Worm (Caenorhabditis elegans) whole organism, L4 larva: ENCODE data around the gene clec-241.

Source experiments
- aha-1 ChIP-seq: fragments of 150-350 bp; peaks from one replicate; lab custom pipeline; 2014; ENCODE audit warnings: missing biosample characterization, missing genetic modification characterization
- ama-1 ChIP-seq: fragments of 150-350 bp; optimal IDR thresholded peaks from 2 replicates; lab custom pipeline; 2014; ENCODE audit warnings: inconsistent platforms, mixed read lengths
- mdl-1 ChIP-seq, 2 experiments: fragments of 150-350 bp in 1 of 2; sonication (generic microtip) in 1 of 2; optimal IDR thresholded peaks; 2 replicates each; lab custom pipeline; 2014 to 2017; ENCODE audit warnings: missing biosample characterization in 2 of 2, missing genetic modification characterization in 2 of 2
- set-16 ChIP-seq: fragments of 200-800 bp; sonication (Bioruptor generic); IDR thresholded peaks from 2 replicates; pipeline ENCODE4 v1.3.6; 2022; ENCODE audit warnings: missing genetic modification reagents, missing genetic modification characterization, missing compliant biosample characterization
- snpc-4 ChIP-seq: fragments of 150-350 bp; optimal IDR thresholded peaks from 2 replicates; lab custom pipeline; 2014; ENCODE audit warnings: missing biosample characterization, missing genetic modification characterization
- unc-62 ChIP-seq, 3 experiments: fragments of 150-350 bp in 1 of 3; sonication (generic microtip); optimal IDR thresholded peaks in 2 of 3; peaks in 1 of 3; 1 replicate in 1 of 3; 2 replicates in 2 of 3; lab custom pipeline; 2014 to 2017; ENCODE audit warnings: missing biosample characterization in 3 of 3, missing genetic modification characterization in 3 of 3, missing genetic modification reagents in 3 of 3, missing genotype in 1 of 3

ce11 chrV:16987035-16987434, 26.1 kb downstream of the clec-241 start, which contains the start of gene Y102A5C.40:
- TF ChIP-seq aha-1 (tag; lab: Kevin White, UChicago) (no peak), snpc-4 (tag; lab: Kevin White, UChicago) (no peak), unc-62 (GFP tag; optimal IDR thresholded peaks at IDR 0.05 in 1 of 2; lab: Kevin White, UChicago) (no peak), unc-62 (tag; optimal IDR thresholded peaks at IDR 0.05; lab: Kevin White, UChicago) (no peak), mdl-1 (tag; optimal IDR thresholded peaks at IDR 0.05; lab: Kevin White, UChicago) (no peak), set-16 (GFP tag; lab: Robert Waterston, UW) (no peak), ama-1 (lab: Kevin White, UChicago) (no peak)
